Worm (Caenorhabditis elegans): Measurements from ENCODE around the gene C04E7.5.
A peak's percentile ranks its signal among the peaks of the same experiment; 100 is the strongest.

ce11 chrX:402951-403350, 42.4 kb downstream of the C04E7.5 start:
- TF ChIP-seq nfya-1 (tag; optimal IDR thresholded peaks at IDR 0.05; ENCODE audit: borderline replicate concordance, insufficient read depth) (no peak), zfh-2 (GFP tag; conservative IDR thresholded peaks at IDR 0.05) (no peak), efl-1 (GFP tag; optimal IDR thresholded peaks at IDR 0.05) (no peak), F33H1.4 (GFP tag; IDR thresholded peaks at IDR 0.05) (no peak), lin-40 (tag; optimal IDR thresholded peaks at IDR 0.05) (peak; percentile 59)

Measured in whole organism, young adult.